Fruit fly (Drosophila melanogaster): Measurements from ENCODE around the gene Twdlalpha.

DNA sequence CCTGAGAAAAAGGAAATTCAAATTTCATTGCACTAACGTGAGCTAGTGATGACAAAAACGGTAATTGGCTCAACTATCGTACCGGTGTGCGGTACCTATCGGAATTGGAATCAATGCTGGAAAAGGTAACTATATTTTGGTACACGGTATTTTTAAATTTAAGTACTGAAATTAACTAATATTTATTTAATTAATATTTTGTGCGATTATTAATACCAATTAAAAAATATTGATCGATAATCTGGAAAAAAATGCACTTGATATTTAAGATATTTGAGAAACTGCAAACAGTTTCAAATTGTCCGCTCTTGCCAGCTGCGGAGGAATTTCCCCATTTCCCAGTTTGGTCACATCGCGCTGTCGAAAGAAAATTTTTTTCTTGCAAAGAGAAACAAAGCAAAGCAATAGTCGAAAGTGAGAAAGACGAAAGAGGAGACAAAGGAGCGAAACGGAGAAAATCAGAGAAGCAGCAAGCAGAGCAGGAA, 44.8 kb downstream of the Twdlalpha start:
- TF ChIP-seq CG32264 (GFP tag; optimal IDR thresholded peaks at IDR 0.05) (no peak), CG9705 (GFP tag; optimal IDR thresholded peaks at IDR 0.05) (no peak), Myc (optimal IDR thresholded peaks at IDR 0.05) (peak; percentile 13), dsf (GFP tag; optimal IDR thresholded peaks at IDR 0.05; ENCODE audit: borderline replicate concordance) (no peak), dmrt93B (GFP tag; optimal IDR thresholded peaks at IDR 0.05) (no peak)

Data from whole organism, wandering third instar larva.